Worm (Caenorhabditis elegans) whole organism, L2 larva: ENCODE results near the gene best-2.
A peak's percentile ranks its signal among the peaks of the same experiment; 100 is the strongest.

Source experiments
- C34F6.9 ChIP-seq: fragments of 150-350 bp; optimal IDR thresholded peaks from 2 replicates; lab custom pipeline; 2014; ENCODE audit warnings: missing biosample characterization, missing genetic modification characterization
- R02D3.7 ChIP-seq: fragments of 150-350 bp; optimal IDR thresholded peaks from 2 replicates; lab custom pipeline; 2014; ENCODE audit warnings: missing biosample characterization, missing genetic modification characterization
- ZK546.5 ChIP-seq: sonication (generic microtip); optimal IDR thresholded peaks from 2 replicates; lab custom pipeline; 2017; ENCODE audit warnings: missing biosample characterization, missing genetic modification characterization
- alr-1 ChIP-seq: fragments of 150-350 bp; optimal IDR thresholded peaks from 2 replicates; lab custom pipeline; 2014; ENCODE audit warnings: missing biosample characterization, missing genetic modification characterization
- aly-2 ChIP-seq: fragments of 150-350 bp; optimal IDR thresholded peaks from 2 replicates; lab custom pipeline; 2014; ENCODE audit warnings: missing biosample characterization, missing genetic modification characterization
- ama-1 ChIP-seq: fragments of 150-350 bp; optimal IDR thresholded peaks from 2 replicates; lab custom pipeline; 2018; ENCODE audit warnings: inconsistent platforms
- blmp-1 ChIP-seq: sonication (generic microtip); optimal IDR thresholded peaks from 2 replicates; lab custom pipeline; 2017; ENCODE audit warnings: missing genetic modification characterization, mild to moderate bottlenecking, missing compliant biosample characterization, antibody characterized with exemption, moderate library complexity; ENCODE audit not compliant: insufficient read depth
- dmd-4 ChIP-seq: sonication (generic microtip); optimal IDR thresholded peaks from 2 replicates; lab custom pipeline; 2017; ENCODE audit warnings: missing biosample characterization, missing genetic modification characterization
- egl-27 ChIP-seq: sonication (generic microtip); optimal IDR thresholded peaks from 3 replicates; lab custom pipeline; 2017; ENCODE audit warnings: missing biosample characterization, missing genetic modification reagents, missing genetic modification characterization
- elt-1 ChIP-seq: fragments of 150-350 bp; optimal IDR thresholded peaks from 2 replicates; lab custom pipeline; 2014; ENCODE audit warnings: missing biosample characterization, missing genetic modification characterization
- fos-1 ChIP-seq: fragments of 150-350 bp; optimal IDR thresholded peaks from 2 replicates; lab custom pipeline; 2014; ENCODE audit warnings: missing biosample characterization, missing genetic modification characterization
- gmeb-1 ChIP-seq: fragments of 150-350 bp; optimal IDR thresholded peaks from 2 replicates; lab custom pipeline; 2014; ENCODE audit warnings: missing biosample characterization, missing genetic modification characterization
- lin-11 ChIP-seq: fragments of 150-350 bp; sonication (generic microtip); optimal IDR thresholded peaks from 2 replicates; lab custom pipeline; 2014; ENCODE audit warnings: missing biosample characterization, missing genetic modification characterization, inconsistent platforms, mixed read lengths
- lin-13 ChIP-seq: fragments of 150-350 bp; optimal IDR thresholded peaks from 2 replicates; lab custom pipeline; 2014; ENCODE audit warnings: missing biosample characterization, missing genetic modification reagents, missing genetic modification characterization
- mab-5 ChIP-seq: fragments of 150-350 bp; optimal IDR thresholded peaks from 2 replicates; lab custom pipeline; 2014; ENCODE audit warnings: missing biosample characterization, missing genetic modification characterization
- mbf-1 ChIP-seq: sonication (generic microtip); optimal IDR thresholded peaks from 2 replicates; lab custom pipeline; 2017; ENCODE audit warnings: missing biosample characterization, missing genetic modification characterization
- mdl-1 ChIP-seq, 2 experiments: fragments of 150-350 bp in 1 of 2; sonication (generic microtip) in 1 of 2; optimal IDR thresholded peaks; 2 replicates each; lab custom pipeline; 2017; ENCODE audit warnings: missing biosample characterization in 2 of 2, missing genetic modification characterization in 2 of 2
- nhr-10 ChIP-seq: sonication (generic microtip); optimal IDR thresholded peaks from 2 replicates; lab custom pipeline; 2017; ENCODE audit warnings: missing biosample characterization, missing genetic modification characterization
- nhr-11 ChIP-seq: fragments of 150-350 bp; optimal IDR thresholded peaks from 2 replicates; lab custom pipeline; 2014; ENCODE audit warnings: missing biosample characterization, missing genetic modification characterization
- nhr-12 ChIP-seq: fragments of 150-350 bp; optimal IDR thresholded peaks from 2 replicates; lab custom pipeline; 2014; ENCODE audit warnings: missing biosample characterization, missing genetic modification characterization
- nhr-129 ChIP-seq: fragments of 150-350 bp; optimal IDR thresholded peaks from 2 replicates; lab custom pipeline; 2014; ENCODE audit warnings: missing biosample characterization, missing genetic modification characterization
- nhr-21 ChIP-seq: fragments of 150-350 bp; optimal IDR thresholded peaks from 2 replicates; lab custom pipeline; 2014; ENCODE audit warnings: missing biosample characterization, missing genetic modification characterization
- nhr-23 ChIP-seq: fragments of 150-350 bp; optimal IDR thresholded peaks from 2 replicates; lab custom pipeline; 2014; ENCODE audit warnings: missing biosample characterization, missing genetic modification reagents, missing genetic modification characterization
- nhr-25 ChIP-seq: fragments of 150-350 bp; sonication (generic microtip); optimal IDR thresholded peaks from 3 replicates; lab custom pipeline; 2014; ENCODE audit warnings: missing biosample characterization, missing genetic modification characterization
- nhr-6 ChIP-seq: fragments of 150-350 bp; optimal IDR thresholded peaks from 2 replicates; lab custom pipeline; 2014; ENCODE audit warnings: missing biosample characterization, missing genetic modification characterization
- nhr-77 ChIP-seq: fragments of 150-350 bp; optimal IDR thresholded peaks from 2 replicates; lab custom pipeline; 2014; ENCODE audit warnings: missing biosample characterization, missing genetic modification characterization
- peb-1 ChIP-seq: fragments of 150-350 bp; optimal IDR thresholded peaks from 2 replicates; lab custom pipeline; 2014; ENCODE audit warnings: missing biosample characterization, missing genetic modification characterization
- sem-4 ChIP-seq: fragments of 150-350 bp; optimal IDR thresholded peaks from 2 replicates; lab custom pipeline; 2014; ENCODE audit warnings: missing biosample characterization, missing genetic modification reagents, missing genetic modification characterization
- skn-1 ChIP-seq: sonication (generic microtip); optimal IDR thresholded peaks from 2 replicates; lab custom pipeline; 2017; ENCODE audit warnings: missing biosample characterization, missing genetic modification characterization
- sma-3 ChIP-seq: sonication (generic microtip); optimal IDR thresholded peaks from 2 replicates; lab custom pipeline; 2016; ENCODE audit warnings: missing genetic modification reagents, missing genetic modification characterization, missing compliant biosample characterization
- sma-9 ChIP-seq, 2 experiments: fragments of 150-350 bp in 1 of 2; sonication (generic microtip) in 1 of 2; optimal IDR thresholded peaks; 2 replicates each; lab custom pipeline; 2014 to 2016; ENCODE audit warnings: missing genetic modification characterization in 2 of 2, mild to moderate bottlenecking in 1 of 2, missing biosample characterization in 1 of 2, missing compliant biosample characterization in 1 of 2, missing genetic modification reagents in 1 of 2, moderate library complexity in 1 of 2
- snpc-4 ChIP-seq: fragments of 150-350 bp; optimal IDR thresholded peaks from 2 replicates; lab custom pipeline; 2014; ENCODE audit warnings: missing biosample characterization, missing genetic modification characterization
- unc-39 ChIP-seq: fragments of 150-350 bp; optimal IDR thresholded peaks from 2 replicates; lab custom pipeline; 2014; ENCODE audit warnings: missing biosample characterization, missing genetic modification characterization
- unc-55 ChIP-seq: fragments of 150-350 bp; sonication (generic microtip); optimal IDR thresholded peaks from 3 replicates; lab custom pipeline; 2014; ENCODE audit warnings: missing biosample characterization, missing genetic modification reagents, missing genetic modification characterization
- unc-62 ChIP-seq: fragments of 150-350 bp; optimal IDR thresholded peaks from 2 replicates; lab custom pipeline; 2014; ENCODE audit warnings: missing biosample characterization, missing genetic modification reagents, missing genetic modification characterization
- ztf-1 ChIP-seq: fragments of 200-800 bp; sonication (Bioruptor generic); conservative IDR thresholded peaks from 2 replicates; pipeline ENCODE4 v1.3.6; 2022; ENCODE audit warnings: missing genetic modification characterization, missing compliant biosample characterization
- ztf-11 ChIP-seq: sonication (generic microtip); optimal IDR thresholded peaks from 2 replicates; lab custom pipeline; 2017; ENCODE audit warnings: missing biosample characterization, missing genetic modification characterization

The best-2 gene

DNA sequence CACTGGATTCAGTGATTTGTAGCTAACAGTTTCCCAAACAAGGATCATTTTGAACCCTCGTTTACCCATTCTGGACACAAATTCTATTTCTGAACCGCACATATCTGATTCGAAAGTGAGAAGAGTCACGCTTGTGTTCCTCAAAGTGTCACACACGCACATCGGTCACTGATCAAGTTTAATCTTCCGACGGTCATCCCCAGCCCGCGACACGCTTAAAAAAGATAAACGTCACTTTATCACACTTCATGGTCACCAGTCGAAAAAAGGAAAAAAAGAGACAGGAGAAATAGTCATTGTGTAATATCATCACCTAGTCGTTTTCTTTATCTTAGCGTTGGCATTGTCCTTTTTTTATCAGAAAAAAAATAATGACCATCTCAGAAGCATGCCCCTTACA lies 35.2 kb downstream of the best-2 start:
- TF ChIP-seq nhr-129: peak; percentile 55
- no peak for TF ChIP-seq lin-13
- TF ChIP-seq ztf-11 (tag; lab: Kevin White, UChicago): no peak
- TF ChIP-seq mdl-1 (tag; optimal IDR thresholded peaks at IDR 0.05; lab: Kevin White, UChicago): peak in 1 of 2 experiments; percentile 29
- TF ChIP-seq sem-4: no peak
- no peak for TF ChIP-seq nhr-23
- no peak for TF ChIP-seq unc-39 (tag; lab: Kevin White, UChicago)
- no peak for TF ChIP-seq lin-11 (tag; lab: Kevin White, UChicago)
- TF ChIP-seq egl-27 (tag; lab: Kevin White, UChicago): no peak
- TF ChIP-seq peb-1 (tag; lab: Kevin White, UChicago): no peak
- TF ChIP-seq snpc-4: no peak
- no peak for TF ChIP-seq nhr-6 (tag; lab: Kevin White, UChicago)
- peak; percentile 86 for TF ChIP-seq nhr-21 (tag; lab: Kevin White, UChicago)
- no peak for TF ChIP-seq ama-1 (lab: Kevin White, UChicago)
- TF ChIP-seq gmeb-1: no peak
- no peak for TF ChIP-seq R02D3.7 (tag; lab: Kevin White, UChicago)
- TF ChIP-seq sma-3 (GFP tag; lab: Kevin White, UChicago): peak; percentile 49
- TF ChIP-seq ztf-1 (GFP tag; lab: Robert Waterston, UW): no peak
- TF ChIP-seq mbf-1 (tag; lab: Kevin White, UChicago): no peak
- peak; percentile 87 for TF ChIP-seq sma-9 (GFP tag; optimal IDR thresholded peaks at IDR 0.05; lab: Kevin White, UChicago)
- no peak for TF ChIP-seq sma-9 (tag; optimal IDR thresholded peaks at IDR 0.05; lab: Kevin White, UChicago)
- no peak for TF ChIP-seq alr-1
- TF ChIP-seq blmp-1: peak; percentile 72
- peak; percentile 76 for TF ChIP-seq nhr-25 (tag; lab: Kevin White, UChicago)
- no peak for TF ChIP-seq nhr-10 (tag; lab: Kevin White, UChicago)
- no peak for TF ChIP-seq aly-2 (tag; lab: Kevin White, UChicago)
- no peak for TF ChIP-seq elt-1 (tag; lab: Kevin White, UChicago)
- no peak for TF ChIP-seq unc-62 (GFP tag; lab: Kevin White, UChicago)
- TF ChIP-seq mab-5 (tag; lab: Kevin White, UChicago): no peak
- TF ChIP-seq, all 48 proteins: peak for 7

DNA sequence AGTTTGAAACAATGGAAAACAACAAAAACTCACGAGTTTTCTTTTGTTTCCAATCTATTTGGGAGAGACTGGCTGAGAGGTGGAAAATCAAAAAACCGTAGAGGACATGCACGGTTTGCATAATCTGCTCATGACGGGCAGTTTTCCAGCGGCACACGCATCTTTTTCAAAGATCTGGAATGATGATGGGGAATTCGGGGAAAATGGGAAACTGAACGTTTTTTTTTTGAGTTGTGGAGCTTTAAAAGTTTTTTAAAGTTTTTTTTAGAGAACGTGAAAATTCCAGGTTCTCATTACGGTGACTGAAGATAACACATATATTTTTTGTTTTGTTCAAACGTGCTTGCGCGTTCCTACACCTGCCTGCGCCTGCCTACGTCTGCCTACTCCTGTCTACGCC lies 36.3 kb downstream of the best-2 start, which contains the start of gene C39E9.7:
TSS of gene C39E9.7 (minus strand) at position 101 of the 400 bp plus-strand sequence.
- TF ChIP-seq nhr-11 (tag; lab: Kevin White, UChicago) (no peak), nhr-129 (no peak), skn-1 (no peak), C34F6.9 (tag; lab: Kevin White, UChicago) (no peak), nhr-21 (tag; lab: Kevin White, UChicago) (no peak), alr-1 (no peak), nhr-77 (tag; lab: Kevin White, UChicago) (no peak), nhr-25 (tag; lab: Kevin White, UChicago) (no peak), nhr-23 (no peak), unc-55 (GFP tag; lab: Kevin White, UChicago) (no peak), nhr-12 (no peak), lin-11 (tag; lab: Kevin White, UChicago) (no peak), unc-62 (GFP tag; lab: Kevin White, UChicago) (no peak), mdl-1 (tag; optimal IDR thresholded peaks at IDR 0.05; lab: Kevin White, UChicago) (no peak), unc-39 (tag; lab: Kevin White, UChicago) (no peak), ZK546.5 (tag; lab: Kevin White, UChicago) (no peak)

DNA sequence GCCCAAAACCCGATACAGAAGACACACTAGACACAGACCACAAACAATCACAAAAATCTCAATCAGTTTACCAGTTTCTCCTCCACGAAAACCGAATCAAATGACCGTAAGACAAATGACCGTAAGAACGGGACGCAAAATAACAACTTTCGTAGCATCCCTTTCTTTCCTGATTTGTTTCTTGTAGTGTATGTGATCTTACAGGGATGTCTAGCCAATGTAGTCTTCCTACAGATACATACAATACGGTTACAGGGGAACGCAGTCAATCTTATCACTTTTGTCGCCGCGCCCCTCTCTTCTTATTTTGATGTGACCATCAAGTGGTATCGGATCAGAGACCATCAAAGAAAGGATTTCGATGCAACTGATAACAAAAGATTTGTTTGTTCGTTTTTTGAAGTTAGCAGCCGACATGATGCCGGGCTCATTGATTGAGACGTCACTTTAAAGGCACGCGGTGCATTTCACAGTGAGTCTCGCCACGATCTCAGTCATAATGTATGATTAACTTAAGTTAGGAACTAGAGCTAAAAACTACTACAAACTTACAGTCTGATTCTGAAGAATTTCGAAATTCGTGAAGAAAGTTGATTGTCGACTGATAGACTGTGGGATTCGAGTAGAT lies 37.1 kb downstream of the best-2 start:
- TF ChIP-seq fos-1 (tag; lab: Kevin White, UChicago) (peak; percentile 30), gmeb-1 (peak; percentile 6), nhr-25 (tag; lab: Kevin White, UChicago) (peak; percentile 26), nhr-21 (tag; lab: Kevin White, UChicago) (peak; percentile 48), sma-3 (GFP tag; lab: Kevin White, UChicago) (peak; percentile 57), nhr-129 (peak; percentile 80), sma-9 (GFP tag; optimal IDR thresholded peaks at IDR 0.05; lab: Kevin White, UChicago) (peak; percentile 78), sma-9 (tag; optimal IDR thresholded peaks at IDR 0.05; lab: Kevin White, UChicago) (no peak), elt-1 (tag; lab: Kevin White, UChicago) (no peak), dmd-4 (tag; lab: Kevin White, UChicago) (no peak), blmp-1 (peak; percentile 33)
